Worm (Caenorhabditis elegans): ENCODE data around the gene nspg-5.

The nspg-5 gene

DNA sequence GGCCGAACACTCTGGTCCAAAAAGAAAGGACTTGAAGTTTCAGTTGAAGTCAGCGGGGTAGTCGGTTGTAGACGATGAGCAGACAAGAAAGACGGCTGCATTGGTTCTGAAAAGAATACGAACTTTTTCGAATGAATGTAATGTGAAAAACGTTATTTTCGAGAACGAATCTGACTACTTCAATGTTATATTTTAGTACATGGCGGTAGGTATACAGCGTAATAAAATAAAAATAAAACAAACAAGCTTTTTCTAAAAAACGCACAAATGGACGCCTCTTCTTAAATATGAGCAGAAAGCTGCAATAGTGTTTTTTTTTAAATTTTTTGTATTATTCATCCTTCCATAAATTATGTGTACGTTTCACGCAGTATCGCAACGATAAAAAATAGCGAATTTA lies 17.8 kb downstream of the nspg-5 start, which contains the start of gene Y41G9A.17:
TSS of gene Y41G9A.17 (minus strand) at position 101 of the 400 bp plus-strand sequence.
- TF ChIP-seq pha-4 (tag; optimal IDR thresholded peaks at IDR 0.05) (no peak), hmg-11 (tag; optimal IDR thresholded peaks at IDR 0.05) (no peak), nhr-67 (tag; optimal IDR thresholded peaks at IDR 0.05) (no peak), zag-1 (tag; optimal IDR thresholded peaks at IDR 0.05) (no peak), skn-1 (tag; optimal IDR thresholded peaks at IDR 0.05) (no peak)

DNA sequence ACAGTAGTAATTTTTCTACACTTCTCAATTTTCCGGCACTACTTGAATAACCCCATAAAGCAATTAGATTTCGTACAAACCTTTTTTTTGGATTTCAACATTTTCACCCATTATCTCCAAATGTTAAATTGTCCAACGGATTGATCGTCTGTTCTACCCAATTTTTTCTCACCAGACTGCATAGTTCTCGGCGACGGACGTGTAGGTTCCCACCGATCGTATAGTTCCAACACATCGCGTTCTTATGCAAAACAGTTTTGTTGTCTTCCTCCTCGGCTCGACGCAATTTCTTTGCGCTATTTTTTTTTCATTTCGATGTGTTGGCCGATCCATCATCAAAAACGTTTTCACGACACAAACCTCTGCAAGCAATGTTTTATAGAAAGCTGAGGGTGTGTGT lies 21.9 kb downstream of the nspg-5 start, which contains the start of gene Y41G9A.6:
TSS of gene Y41G9A.6 (minus strand) at position 101 of the 400 bp plus-strand sequence.
- TF ChIP-seq eor-1 (tag; optimal IDR thresholded peaks at IDR 0.05) (no peak), nhr-11 (tag; optimal IDR thresholded peaks at IDR 0.05) (no peak), lsy-12 (tag; optimal IDR thresholded peaks at IDR 0.05) (no peak), pha-4 (tag; optimal IDR thresholded peaks at IDR 0.05) (no peak), egl-5 (tag; optimal IDR thresholded peaks at IDR 0.05) (no peak), ceh-16 (tag; optimal IDR thresholded peaks at IDR 0.05) (no peak), nhr-12 (tag; optimal IDR thresholded peaks at IDR 0.05) (no peak), tbx-2 (tag; optimal IDR thresholded peaks at IDR 0.05) (no peak), ceh-28 (tag; optimal IDR thresholded peaks at IDR 0.05) (no peak), nhr-77 (tag; optimal IDR thresholded peaks at IDR 0.05) (no peak), unc-39 (tag; optimal IDR thresholded peaks at IDR 0.05) (no peak), elt-1 (tag; optimal IDR thresholded peaks at IDR 0.05) (no peak), ZK546.5 (tag; optimal IDR thresholded peaks at IDR 0.05) (no peak), sea-2 (GFP tag; optimal IDR thresholded peaks at IDR 0.05) (no peak), nhr-28 (tag; optimal IDR thresholded peaks at IDR 0.05) (no peak), nfya-1 (tag; optimal IDR thresholded peaks at IDR 0.05; ENCODE audit: insufficient read depth) (no peak), ceh-9 (tag; optimal IDR thresholded peaks at IDR 0.05) (no peak), elt-3 (tag; optimal IDR thresholded peaks at IDR 0.05) (no peak), hmg-11 (tag; optimal IDR thresholded peaks at IDR 0.05) (no peak), nhr-237 (tag; optimal IDR thresholded peaks at IDR 0.05) (no peak)

DNA sequence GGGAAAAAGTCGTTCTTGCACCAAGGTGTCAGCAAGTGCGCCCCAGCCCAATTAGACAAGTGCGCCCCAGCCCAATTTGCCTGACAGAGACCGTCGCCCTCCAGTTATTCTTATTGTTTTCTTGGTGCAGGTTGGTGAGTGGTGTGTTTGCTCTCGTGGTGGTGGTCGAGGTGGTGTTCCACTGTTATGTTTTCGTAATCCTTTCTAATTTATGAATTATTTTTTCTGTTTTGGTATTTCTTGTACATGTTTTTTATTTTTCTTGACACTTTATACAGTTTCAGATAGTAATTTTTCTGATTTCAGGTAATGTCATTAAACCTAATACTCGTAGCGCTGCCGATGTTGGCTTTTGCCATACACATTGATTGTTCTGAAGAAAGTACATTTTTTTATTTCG lies 27.4 kb downstream of the nspg-5 start, which contains the start of gene Y48D7A.1:
TSS of gene Y48D7A.1 (plus strand) at position 301 of the 400 bp plus-strand sequence.
- TF ChIP-seq fos-1 (tag; optimal IDR thresholded peaks at IDR 0.05) (no peak), lin-39 (tag; optimal IDR thresholded peaks at IDR 0.05) (no peak), unc-62 (GFP tag; optimal IDR thresholded peaks at IDR 0.05) (no peak), zag-1 (tag; optimal IDR thresholded peaks at IDR 0.05) (no peak), ceh-28 (tag; optimal IDR thresholded peaks at IDR 0.05) (no peak), aly-2 (tag; optimal IDR thresholded peaks at IDR 0.05) (no peak), nhr-76 (tag; optimal IDR thresholded peaks at IDR 0.05) (no peak)

DNA sequence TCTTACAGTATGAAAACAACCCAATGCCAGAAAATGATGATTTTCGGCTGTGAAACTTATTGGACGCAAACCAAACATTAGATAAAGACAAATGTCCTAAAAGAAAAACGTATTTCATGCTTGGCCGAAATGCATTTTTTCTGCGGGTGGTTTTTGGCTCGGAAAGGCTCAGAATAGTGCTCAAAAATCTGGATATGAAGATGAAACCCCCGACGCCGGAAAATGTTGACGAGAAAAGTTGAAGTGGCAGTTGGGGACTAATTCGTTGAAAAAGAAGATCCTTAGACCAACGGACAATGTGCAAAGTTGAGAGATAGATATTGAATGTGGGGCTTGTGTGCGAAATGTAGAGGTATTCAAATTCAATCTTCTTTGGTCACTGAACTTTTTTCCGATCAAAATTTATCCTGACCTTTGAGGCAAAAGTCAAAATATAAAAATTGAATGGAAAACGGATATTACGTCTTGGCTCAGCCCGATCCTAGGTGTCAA lies 36.7 kb downstream of the nspg-5 start, which contains the start of gene flp-18:
TSS of gene flp-18 (minus strand) at position 51 of the 492 bp plus-strand sequence.
- TF ChIP-seq zag-1 (tag; optimal IDR thresholded peaks at IDR 0.05) (no peak), elt-2 (tag; optimal IDR thresholded peaks at IDR 0.05) (no peak), pqm-1 (tag; optimal IDR thresholded peaks at IDR 0.05) (no peak), fos-1 (tag; optimal IDR thresholded peaks at IDR 0.05) (no peak), pha-4 (tag; optimal IDR thresholded peaks at IDR 0.05) (no peak), nhr-77 (tag; optimal IDR thresholded peaks at IDR 0.05) (no peak), nhr-67 (tag; optimal IDR thresholded peaks at IDR 0.05) (no peak)

DNA sequence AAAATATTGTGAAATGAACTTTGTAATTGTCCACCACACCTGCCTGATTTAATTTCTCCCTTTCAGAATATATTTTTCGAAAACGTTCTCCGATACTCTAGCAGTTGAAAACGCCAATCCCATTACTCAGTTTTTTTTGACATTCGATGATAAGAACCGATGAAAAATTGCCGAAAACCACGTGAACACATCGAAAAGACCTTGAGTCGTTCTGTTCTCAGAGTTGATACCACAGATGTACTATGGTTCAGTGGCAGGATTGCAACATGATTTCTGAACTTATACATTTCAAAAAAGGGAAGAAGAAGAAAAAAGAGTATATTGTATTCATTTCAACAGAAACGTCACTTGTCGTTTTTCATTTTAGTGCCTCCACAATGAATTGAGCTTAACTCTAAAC lies 38.2 kb downstream of the nspg-5 start:
- TF ChIP-seq fkh-10 (GFP tag; optimal IDR thresholded peaks at IDR 0.05) (no peak), nhr-43 (tag; optimal IDR thresholded peaks at IDR 0.05; ENCODE audit: poor library complexity, severe bottlenecking) (no peak), mml-1 (tag; optimal IDR thresholded peaks at IDR 0.05) (no peak), nhr-25 (tag; optimal IDR thresholded peaks at IDR 0.05) (no peak), zag-1 (tag; optimal IDR thresholded peaks at IDR 0.05) (no peak), nhr-237 (tag; optimal IDR thresholded peaks at IDR 0.05) (no peak), ZK546.5 (tag; optimal IDR thresholded peaks at IDR 0.05) (no peak), nhr-23 (tag; optimal IDR thresholded peaks at IDR 0.05) (no peak), lin-39 (tag; optimal IDR thresholded peaks at IDR 0.05) (no peak), ztf-4 (tag; optimal IDR thresholded peaks at IDR 0.05) (no peak), ztf-11 (tag; optimal IDR thresholded peaks at IDR 0.05) (no peak), nhr-11 (tag; optimal IDR thresholded peaks at IDR 0.05) (no peak), ceh-28 (tag; optimal IDR thresholded peaks at IDR 0.05) (no peak)
